Fruit fly (Drosophila melanogaster): ENCODE data around the gene Daao2.

DNA sequence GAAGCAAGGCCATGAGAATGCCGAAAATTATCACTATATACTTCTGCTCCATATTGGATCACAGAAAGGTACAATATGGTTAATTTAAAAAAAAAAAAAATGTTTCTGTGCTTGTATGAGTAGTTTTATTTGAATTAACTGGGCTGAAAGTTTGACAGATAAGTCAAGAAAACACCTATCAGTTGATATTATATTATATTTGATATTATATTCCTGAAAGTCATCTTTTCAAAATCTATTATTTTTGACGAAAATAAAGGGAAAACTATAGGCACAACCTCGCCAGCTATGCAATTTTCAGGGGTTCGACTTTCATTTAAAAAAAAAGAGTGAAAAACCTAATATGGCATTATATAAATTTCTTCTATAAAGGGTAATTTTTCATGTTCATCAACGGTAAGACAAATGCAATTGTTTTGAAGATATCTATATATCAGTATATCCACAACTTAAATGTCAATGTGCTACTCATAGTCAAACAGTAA is 4.0 kb upstream of the Daao2 start, which contains the start of the genes nrv2 and CG43610:
- TF ChIP-seq CG15710 (tag; optimal IDR thresholded peaks at IDR 0.05) (no peak), fd96Ca (GFP tag; IDR thresholded peaks at IDR 0.05) (no peak), CG34367 (tag; optimal IDR thresholded peaks at IDR 0.05) (no peak), CG4496 (GFP tag; IDR thresholded peaks at IDR 0.05) (no peak), EcR (GFP tag; optimal IDR thresholded peaks at IDR 0.05) (no peak), CG9948 (tag; optimal IDR thresholded peaks at IDR 0.05) (no peak), CG10348 (GFP tag; IDR thresholded peaks at IDR 0.05) (no peak), gl (tag; optimal IDR thresholded peaks at IDR 0.05) (no peak), CG13204 (GFP tag; optimal IDR thresholded peaks at IDR 0.05) (no peak)

Measured in whole organism, pupa.